Fruit fly (Drosophila melanogaster): ENCODE results near the gene Tm2.

Gene Tm2

dm6 chr3R:15345198-15346017 is 35.4 kb downstream of the Tm2 start (continued):
- TF ChIP-seq CG1233 (GFP tag; optimal IDR thresholded peaks at IDR 0.05), result no peak
- peak; percentile 3 for TF ChIP-seq Med (GFP tag)
- no peak for TF ChIP-seq CG15011 (GFP tag; optimal IDR thresholded peaks at IDR 0.05)
- TF ChIP-seq CG8478 (optimal IDR thresholded peaks at IDR 0.05), result no peak
- TF ChIP-seq eyg (GFP tag; optimal IDR thresholded peaks at IDR 0.05), result no peak
- TF ChIP-seq Ravus (GFP tag; IDR thresholded peaks at IDR 0.05), result no peak
- no peak for TF ChIP-seq Jarid2 (GFP tag; optimal IDR thresholded peaks at IDR 0.05)
- TF ChIP-seq abd-A (tag; optimal IDR thresholded peaks at IDR 0.05), result no peak
- no peak for TF ChIP-seq MESR4 (GFP tag; optimal IDR thresholded peaks at IDR 0.05)
- peak; percentile 62; the same call in 1 of the 2 replicates for TF ChIP-seq CG11696 (GFP tag; IDR thresholded peaks at IDR 0.05)
- TF ChIP-seq ap (GFP tag; IDR thresholded peaks at IDR 0.05), result no peak
- no peak for TF ChIP-seq br (optimal IDR thresholded peaks at IDR 0.05)
- TF ChIP-seq Xrp1 (GFP tag; IDR thresholded peaks at IDR 0.05), result no peak
- no peak; the same call in 3 of the 4 replicates for TF ChIP-seq Dll (GFP tag; IDR thresholded peaks at IDR 0.05; ENCODE audit: partially characterized antibody)
- no peak for TF ChIP-seq aop (GFP tag; IDR thresholded peaks at IDR 0.05)
- TF ChIP-seq Opbp (GFP tag; IDR thresholded peaks at IDR 0.05; ENCODE audit: partially characterized antibody), result no peak
- no peak for TF ChIP-seq CG6813 (GFP tag; optimal IDR thresholded peaks at IDR 0.05)
- TF ChIP-seq Hsf (GFP tag; optimal IDR thresholded peaks at IDR 0.05), result no peak
- no peak for TF ChIP-seq CG31441 (GFP tag; IDR thresholded peaks at IDR 0.05)
- no peak for TF ChIP-seq H2.0 (GFP tag; IDR thresholded peaks at IDR 0.05)
- no peak for TF ChIP-seq CG12299 (tag; optimal IDR thresholded peaks at IDR 0.05)
- peak; percentile 9 for TF ChIP-seq CG33557 (GFP tag; optimal IDR thresholded peaks at IDR 0.05)
- TF ChIP-seq D19A (tag; optimal IDR thresholded peaks at IDR 0.05), result no peak
- TF ChIP-seq Mrtf (GFP tag; IDR thresholded peaks at IDR 0.05), result no peak
- TF ChIP-seq CoRest (tag; optimal IDR thresholded peaks at IDR 0.05), result no peak
- no peak for TF ChIP-seq Neu2 (GFP tag; optimal IDR thresholded peaks at IDR 0.05; ENCODE audit: borderline replicate concordance)
- TF ChIP-seq CG14014 (GFP tag; IDR thresholded peaks at IDR 0.05), result no peak
- no peak for TF ChIP-seq slou (GFP tag; optimal IDR thresholded peaks at IDR 0.05)
- TF ChIP-seq unc-4 (GFP tag; IDR thresholded peaks at IDR 0.05; ENCODE audit: partially characterized antibody), result no peak
- no peak for TF ChIP-seq CG17612 (GFP tag; IDR thresholded peaks at IDR 0.05)
- TF ChIP-seq CG6683 (GFP tag; optimal IDR thresholded peaks at IDR 0.05), result no peak
- TF ChIP-seq grn (GFP tag; optimal IDR thresholded peaks at IDR 0.05), result peak; percentile 80
- no peak for TF ChIP-seq wor (GFP tag; IDR thresholded peaks at IDR 0.05)
- no peak for TF ChIP-seq unpg (GFP tag; optimal IDR thresholded peaks at IDR 0.05)
- TF ChIP-seq CG1832 (GFP tag; optimal IDR thresholded peaks at IDR 0.05), result no peak
- no peak for TF ChIP-seq CG3281 (GFP tag; optimal IDR thresholded peaks at IDR 0.05)
- no peak for TF ChIP-seq hb (GFP tag; IDR thresholded peaks at IDR 0.05; ENCODE audit: partially characterized antibody)
- no peak for TF ChIP-seq Atf6 (GFP tag; IDR thresholded peaks at IDR 0.05)
- no peak for TF ChIP-seq CG34224 (GFP tag; IDR thresholded peaks at IDR 0.05; ENCODE audit: partially characterized antibody)
- TF ChIP-seq CG16815 (GFP tag; optimal IDR thresholded peaks at IDR 0.05), result no peak
- peak; percentile 83 for TF ChIP-seq Elba2 (GFP tag; optimal IDR thresholded peaks at IDR 0.05)
- TF ChIP-seq CG17385 (GFP tag; optimal IDR thresholded peaks at IDR 0.05), result no peak
- TF ChIP-seq ken (GFP tag; IDR thresholded peaks at IDR 0.05), result no peak
- no peak for TF ChIP-seq Aef1 (GFP tag; IDR thresholded peaks at IDR 0.05)
- no peak for TF ChIP-seq zen2 (GFP tag; IDR thresholded peaks at IDR 0.05; ENCODE audit: partially characterized antibody)
- no peak for TF ChIP-seq jumu (GFP tag; optimal IDR thresholded peaks at IDR 0.05)
- peak; percentile 44 for TF ChIP-seq CG5180 (GFP tag; optimal IDR thresholded peaks at IDR 0.05)
- TF ChIP-seq toy (GFP tag; IDR thresholded peaks at IDR 0.05), result no peak
- no peak for TF ChIP-seq Asciz (GFP tag; optimal IDR thresholded peaks at IDR 0.05)
- no peak for TF ChIP-seq ind (GFP tag; optimal IDR thresholded peaks at IDR 0.05)
